Worm (Caenorhabditis elegans) whole organism, mixed stage, embryonic: ENCODE measurements around the gene toca-2.

Experiments used
- elt-3 ChIP-seq: fragments of 150-350 bp; optimal IDR thresholded peaks from 2 replicates; lab custom pipeline; 2014; ENCODE audit warnings: missing biosample characterization, missing genetic modification characterization
- flh-1 ChIP-seq: fragments of 200-800 bp; sonication (Bioruptor generic); optimal IDR thresholded peaks from 2 replicates; lab custom pipeline; 2018; ENCODE audit warnings: mild to moderate bottlenecking, missing genetic modification characterization, moderate library complexity, missing compliant biosample characterization
- ham-2 ChIP-seq: fragments of 200-800 bp; sonication (Bioruptor generic); optimal IDR thresholded peaks from 2 replicates; lab custom pipeline; 2018; ENCODE audit warnings: mild to moderate bottlenecking, missing genetic modification characterization, missing compliant biosample characterization
- lin-13 ChIP-seq: fragments of 150-350 bp; optimal IDR thresholded peaks from 2 replicates; lab custom pipeline; 2014; ENCODE audit warnings: missing biosample characterization, missing genetic modification characterization
- nhr-28 ChIP-seq: fragments of 150-350 bp; optimal IDR thresholded peaks from 2 replicates; lab custom pipeline; 2014; ENCODE audit warnings: missing biosample characterization, missing genetic modification characterization
- pha-4 ChIP-seq: fragments of 150-350 bp; optimal IDR thresholded peaks from 2 replicates; lab custom pipeline; 2018; ENCODE audit warnings: missing biosample characterization, missing genetic modification reagents, missing genetic modification characterization
- snpc-4 ChIP-seq: fragments of 150-350 bp; optimal IDR thresholded peaks from 2 replicates; lab custom pipeline; 2014; ENCODE audit warnings: missing biosample characterization, missing genetic modification characterization
- unc-39 ChIP-seq: fragments of 150-350 bp; optimal IDR thresholded peaks from 2 replicates; lab custom pipeline; 2014; ENCODE audit warnings: missing biosample characterization, missing genetic modification characterization

DNA sequence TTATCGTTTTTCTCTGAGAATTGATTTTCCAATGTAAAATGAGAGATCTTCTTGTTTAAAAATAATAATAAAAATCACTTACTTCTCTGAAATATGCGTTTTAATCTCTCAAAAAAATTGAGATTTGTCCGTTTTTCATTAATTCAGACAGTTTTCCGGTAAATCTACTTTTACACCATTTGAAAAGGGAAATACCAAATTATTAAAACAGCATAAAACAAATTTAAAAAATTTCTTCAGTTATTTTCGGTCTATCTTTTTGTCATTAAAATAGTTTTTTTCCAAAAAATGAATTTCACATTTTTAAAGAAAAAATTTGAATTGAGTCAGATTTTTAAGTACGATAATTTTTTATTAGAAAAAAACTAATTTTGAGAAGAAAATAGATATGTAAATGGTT, 23.1 kb downstream of the toca-2 start:
- TF ChIP-seq nhr-28 (tag; lab: Kevin White, UChicago) (no peak), ham-2 (GFP tag; lab: Kevin White, UChicago) (no peak), elt-3 (tag; lab: Kevin White, UChicago) (no peak), snpc-4 (tag; lab: Kevin White, UChicago) (no peak), flh-1 (no peak), pha-4 (no peak), lin-13 (tag; lab: Kevin White, UChicago) (no peak), unc-39 (tag; lab: Kevin White, UChicago) (no peak)
